Fruit fly (Drosophila melanogaster) whole organism, prepupa: ENCODE results near the gene CG7685.

ENCODE experiments used
- CG15336 ChIP-seq: fragments of 200-800 bp; sonication (Bioruptor generic); IDR thresholded peaks from 2 replicates; pipeline ENCODE4 v1.3.6; 2022; ENCODE audit warnings: missing biosample characterization, missing genetic modification characterization
- CG1621 ChIP-seq: fragments of 200-800 bp; sonication (Bioruptor generic); optimal IDR thresholded peaks from 3 replicates; lab custom pipeline; 2018; ENCODE audit warnings: missing biosample characterization, mild to moderate bottlenecking, missing genetic modification characterization
- CG3032 ChIP-seq: fragments of 200-800 bp; optimal IDR thresholded peaks from 2 replicates; lab custom pipeline; 2019; ENCODE audit warnings: missing biosample characterization, mild to moderate bottlenecking, missing genetic modification characterization, moderate library complexity
- CG31627 ChIP-seq: fragments of 200-800 bp; sonication (Bioruptor generic); optimal IDR thresholded peaks from 3 replicates; lab custom pipeline; 2016; ENCODE audit warnings: missing biosample characterization, missing genetic modification characterization
- CG6792 ChIP-seq: fragments of 200-800 bp; sonication (Bioruptor generic); optimal IDR thresholded peaks from 3 replicates; lab custom pipeline; 2016; ENCODE audit warnings: missing biosample characterization, missing genetic modification characterization
- CG6808 ChIP-seq: fragments of 200-800 bp; sonication (Bioruptor generic); optimal IDR thresholded peaks from 3 replicates; lab custom pipeline; 2017; ENCODE audit warnings: missing biosample characterization, missing genetic modification characterization, mild to moderate bottlenecking, moderate library complexity, missing genetic modification reagents
- CG8319 ChIP-seq: fragments of 200-800 bp; sonication (Bioruptor generic); optimal IDR thresholded peaks from 3 replicates; lab custom pipeline; 2016; ENCODE audit warnings: missing biosample characterization, missing genetic modification characterization
- Eip78C ChIP-seq: fragments of 200-800 bp; sonication (Bioruptor generic); peaks from one replicate; lab custom pipeline; 2016; ENCODE audit warnings: missing biosample characterization, missing genetic modification characterization
- Hr39 ChIP-seq: fragments of 200-800 bp; sonication (Bioruptor generic); optimal IDR thresholded peaks from 2 replicates; lab custom pipeline; 2016; ENCODE audit warnings: missing biosample characterization, missing genetic modification characterization
- OdsH ChIP-seq: fragments of 200-800 bp; sonication (Bioruptor generic); optimal IDR thresholded peaks from 3 replicates; lab custom pipeline; 2016; ENCODE audit warnings: missing biosample characterization, missing genetic modification characterization
- fd59A ChIP-seq: fragments of 200-800 bp; sonication (Bioruptor generic); optimal IDR thresholded peaks from 2 replicates; lab custom pipeline; 2017; ENCODE audit warnings: missing biosample characterization, mild to moderate bottlenecking, missing genetic modification characterization, missing genetic modification reagents

DNA sequence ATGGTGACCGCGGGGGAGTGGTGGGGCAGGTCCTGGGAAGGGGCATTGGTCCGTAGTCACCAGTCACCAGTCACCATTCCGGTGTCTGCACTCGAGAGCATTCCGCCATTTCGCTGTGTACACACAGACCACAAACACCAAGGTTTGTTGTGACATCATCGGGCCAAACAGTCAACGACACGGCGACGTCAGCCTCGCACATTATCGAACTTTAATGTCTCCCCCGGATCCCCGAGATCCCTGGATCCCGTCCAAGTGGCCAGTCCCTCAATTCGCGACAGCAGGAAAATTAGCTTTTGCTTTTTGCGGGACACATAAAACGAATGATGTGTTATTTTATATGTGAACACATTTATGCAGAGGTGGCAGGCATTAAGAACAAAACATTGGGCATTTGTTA, 9.9 kb upstream of the CG7685 start:
- no peak for TF ChIP-seq CG15336 (GFP tag; lab: Robert Waterston, UW)
- TF ChIP-seq CG31627, result no peak
- no peak for TF ChIP-seq CG3032 (tag; lab: Kevin White, UChicago)
- TF ChIP-seq OdsH (GFP tag; lab: Kevin White, UChicago), result no peak
- no peak for TF ChIP-seq CG1621 (tag; lab: Kevin White, UChicago)
- no peak for TF ChIP-seq Hr39
- TF ChIP-seq Eip78C (GFP tag; lab: Kevin White, UChicago), result no peak
- TF ChIP-seq CG6808, result no peak
- TF ChIP-seq CG6792, result no peak
- TF ChIP-seq CG8319, result no peak
- TF ChIP-seq fd59A (GFP tag; lab: Kevin White, UChicago), result no peak
